Worm (Caenorhabditis elegans): ENCODE data around the gene nhr-72.
A peak's percentile ranks its signal among the peaks of the same experiment; 100 is the strongest.
"Not testable (repeated sequence)": the region's sequence is repeated elsewhere in the genome, so short reads cannot be mapped to it uniquely, and the experiment has no call there.

Gene nhr-72

ce11 chrII:3829623-3830022 is 20.9 kb downstream of the nhr-72 start:
- TF ChIP-seq hlh-26 (GFP tag; conservative IDR thresholded peaks at IDR 0.05) (no peak), mxl-1 (tag; optimal IDR thresholded peaks at IDR 0.05) (no peak), Y56A3A.18 (GFP tag; IDR thresholded peaks at IDR 0.05) (no peak), madf-3 (GFP tag; IDR thresholded peaks at IDR 0.05) (no peak), nhr-27 (tag; optimal IDR thresholded peaks at IDR 0.05) (no peak), ekl-4 (GFP tag; IDR thresholded peaks at IDR 0.05) (no peak)

ce11 chrII:3827801-3828200 is 22.8 kb downstream of the nhr-72 start, which contains the start of gene F54D10.8:
Gene F54D10.8, minus strand, starts transcription at chrII:3827901.
- TF ChIP-seq ztf-26 (tag; optimal IDR thresholded peaks at IDR 0.05) = no peak
- TF ChIP-seq let-607 (tag; optimal IDR thresholded peaks at IDR 0.05) = no peak
- no peak for TF ChIP-seq Y53F4B.3 (GFP tag; IDR thresholded peaks at IDR 0.05)
- no peak for TF ChIP-seq ccch-3 (GFP tag; optimal IDR thresholded peaks at IDR 0.05)
- TF ChIP-seq K12H6.12 (tag; optimal IDR thresholded peaks at IDR 0.05) = no peak
- no peak for TF ChIP-seq hrde-1 (tag; optimal IDR thresholded peaks at IDR 0.05; ENCODE audit: borderline replicate concordance)
- no peak for TF ChIP-seq B0261.1 (tag; optimal IDR thresholded peaks at IDR 0.05)
- no peak for TF ChIP-seq sptf-2 (GFP tag; optimal IDR thresholded peaks at IDR 0.05)
- TF ChIP-seq hmg-20 (GFP tag; IDR thresholded peaks at IDR 0.05) = no peak
- no peak for TF ChIP-seq F55B11.4 (tag; optimal IDR thresholded peaks at IDR 0.05; ENCODE audit: borderline replicate concordance, insufficient read depth)
- no peak for TF ChIP-seq efl-1 (GFP tag; optimal IDR thresholded peaks at IDR 0.05)
- no peak for TF ChIP-seq ceh-58 (GFP tag; IDR thresholded peaks at IDR 0.05)
- TF ChIP-seq rec-8 (tag; optimal IDR thresholded peaks at IDR 0.05) = no peak
- TF ChIP-seq lin-40 (tag; optimal IDR thresholded peaks at IDR 0.05) = no peak
- no peak for TF ChIP-seq pbrm-1 (GFP tag; IDR thresholded peaks at IDR 0.05)
- TF ChIP-seq C17E4.6 (GFP tag; IDR thresholded peaks at IDR 0.05) = no peak
- no peak for TF ChIP-seq ceh-100 (GFP tag; IDR thresholded peaks at IDR 0.05)

- TF ChIP-seq hmg-20 (GFP tag; IDR thresholded peaks at IDR 0.05) = no peak
- no peak for TF ChIP-seq sdz-38 (tag; optimal IDR thresholded peaks at IDR 0.05)
- no peak for TF ChIP-seq efl-1 (GFP tag; optimal IDR thresholded peaks at IDR 0.05)
These were observed 26.7 kb downstream of the nhr-72 start, which contains the start of gene skr-15 for ce11 chrII:3823855-3824254. Gene skr-15, plus strand, starts transcription at chrII:3824155.

ce11 chrII:3821248-3821647 is 29.3 kb downstream of the nhr-72 start, which contains the start of gene F54D10.7:
Gene F54D10.7, minus strand, starts transcription at chrII:3821296.
- TF ChIP-seq ztf-22 (GFP tag; optimal IDR thresholded peaks at IDR 0.05) = no peak
- 0 out of 2 replicates have a peak, but pooled peaks have one; percentile 15 for TF ChIP-seq madf-6 (GFP tag; IDR thresholded peaks at IDR 0.05)
- peak; percentile 86 for TF ChIP-seq aptf-2 (GFP tag; conservative IDR thresholded peaks at IDR 0.05)
- TF ChIP-seq efl-1 (GFP tag; optimal IDR thresholded peaks at IDR 0.05) = peak; percentile 63
- no peak for TF ChIP-seq fkh-3 (tag; optimal IDR thresholded peaks at IDR 0.05)
- TF ChIP-seq F33H1.4 (GFP tag; IDR thresholded peaks at IDR 0.05) = no peak

- TF ChIP-seq C06A6.2 (GFP tag; conservative IDR thresholded peaks at IDR 0.05) = peak; percentile 29; the same call in 1 of the 2 replicates
- peak; percentile 54 for TF ChIP-seq ceh-27 (GFP tag; optimal IDR thresholded peaks at IDR 0.05)
- 0 out of 2 replicates have a peak, but pooled peaks have one; percentile 31 for TF ChIP-seq K11D2.4 (GFP tag; IDR thresholded peaks at IDR 0.05)
- not testable (repeated sequence) for TF ChIP-seq cebp-1 (GFP tag; IDR thresholded peaks at IDR 0.05)
- peak; percentile 12 for TF ChIP-seq cebp-1 (tag; optimal IDR thresholded peaks at IDR 0.05)
- peak; percentile 55 for TF ChIP-seq mcd-1 (GFP tag; IDR thresholded peaks at IDR 0.05)
- TF ChIP-seq pbrm-1 (GFP tag; IDR thresholded peaks at IDR 0.05) = peak; percentile 35; the same call in 1 of the 2 replicates
- 0 out of 2 replicates have a peak, but pooled peaks have one; percentile 25 for TF ChIP-seq let-526 (GFP tag; IDR thresholded peaks at IDR 0.05)
- TF ChIP-seq zfh-2 (GFP tag; conservative IDR thresholded peaks at IDR 0.05) = 0 out of 2 replicates have a peak, but pooled peaks have one; percentile 20
These were observed 34.2 kb downstream of the nhr-72 start, which contains the start of gene fbxa-24 for ce11 chrII:3816251-3816849. Gene fbxa-24, plus strand, starts transcription at chrII:3816526.

All from whole organism, young adult.